Worm (Caenorhabditis elegans) whole organism, L4 larva: ENCODE results near the gene sdz-8.

Experiments
- nhr-42 ChIP-seq: fragments of 200-800 bp; sonication (Bioruptor generic); IDR thresholded peaks from 2 replicates; pipeline ENCODE4 v1.3.6; 2022; ENCODE audit warnings: missing genetic modification characterization, missing compliant biosample characterization
- sdz-12 ChIP-seq: fragments of 200-800 bp; sonication (Bioruptor generic); optimal IDR thresholded peaks from 2 replicates; lab custom pipeline; 2018; ENCODE audit warnings: mild to moderate bottlenecking, missing genetic modification characterization, missing compliant biosample characterization
- snpc-4 ChIP-seq: fragments of 150-350 bp; optimal IDR thresholded peaks from 2 replicates; lab custom pipeline; 2014; ENCODE audit warnings: missing biosample characterization, missing genetic modification characterization

DNA sequence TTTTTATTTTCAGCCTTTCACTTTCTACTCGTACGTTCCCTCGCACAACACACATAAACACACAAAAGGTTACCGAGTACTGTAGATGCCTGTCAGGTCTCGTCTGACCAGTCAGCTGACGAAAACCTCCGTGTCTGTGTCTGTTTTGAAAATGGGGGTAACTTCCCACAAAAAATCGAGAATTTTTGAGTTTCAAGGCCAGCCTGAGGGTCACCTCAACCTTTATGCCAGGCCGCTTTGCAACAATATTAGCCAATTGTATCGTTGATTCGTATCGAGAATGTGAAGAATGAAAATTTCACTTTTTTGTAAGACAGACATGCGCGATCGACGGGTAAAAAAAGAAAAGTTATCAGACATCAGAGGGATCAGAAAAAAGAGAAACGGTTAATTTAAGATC, 15.1 kb upstream of the sdz-8 start:
- TF ChIP-seq nhr-42 (GFP tag; lab: Robert Waterston, UW) (no peak), snpc-4 (tag; lab: Kevin White, UChicago) (no peak), sdz-12 (GFP tag; lab: Kevin White, UChicago) (no peak)
